Fruit fly (Drosophila melanogaster) whole organism, embryonic: ENCODE results near the gene CG11790.

Experiments
- Asciz ChIP-seq: fragments of 200-800 bp; sonication (Bioruptor generic); optimal IDR thresholded peaks from 2 replicates; lab custom pipeline; 2017; ENCODE audit warnings: missing biosample characterization, mild to moderate bottlenecking, missing genetic modification characterization, missing genetic modification reagents
- B-H2 ChIP-seq: fragments of 200-800 bp; sonication (Bioruptor generic); optimal IDR thresholded peaks from 2 replicates; lab custom pipeline; 2018; ENCODE audit warnings: missing biosample characterization, mild to moderate bottlenecking, missing genetic modification characterization
- Bgb ChIP-seq: fragments of 200-800 bp; sonication (Bioruptor generic); IDR thresholded peaks from 2 replicates; pipeline ENCODE4 v1.3.6; 2022; ENCODE audit warnings: missing biosample characterization, missing genetic modification characterization; ENCODE audit not compliant: partially characterized antibody
- CG10565 ChIP-seq: fragments of 200-800 bp; sonication (Bioruptor generic); optimal IDR thresholded peaks from 3 replicates; lab custom pipeline; 2016; ENCODE audit warnings: missing biosample characterization, mild to moderate bottlenecking, missing genetic modification characterization
- CG11093 ChIP-seq: fragments of 200-800 bp; sonication (Bioruptor generic); IDR thresholded peaks from 3 replicates; pipeline ENCODE4 v1.3.6; 2022; ENCODE audit warnings: missing biosample characterization, missing genetic modification characterization
- CG11456 ChIP-seq: fragments of 200-800 bp; sonication (Bioruptor generic); IDR thresholded peaks from 3 replicates; pipeline ENCODE4 v1.3.6; 2022; ENCODE audit warnings: missing biosample characterization, missing genetic modification characterization
- CG14710 ChIP-seq: fragments of 200-800 bp; sonication (Bioruptor generic); optimal IDR thresholded peaks from 3 replicates; lab custom pipeline; 2019; ENCODE audit warnings: missing biosample characterization, mild to moderate bottlenecking, missing genetic modification characterization, moderate library complexity
- CG15269 ChIP-seq: fragments of 200-800 bp; sonication (Bioruptor generic); optimal IDR thresholded peaks from 2 replicates; lab custom pipeline; 2018; ENCODE audit warnings: missing biosample characterization, mild to moderate bottlenecking, missing genetic modification characterization, moderate library complexity
- CG15479 ChIP-seq: fragments of 200-800 bp; sonication (Bioruptor generic); optimal IDR thresholded peaks from 3 replicates; lab custom pipeline; 2019; ENCODE audit warnings: missing biosample characterization, mild to moderate bottlenecking, missing genetic modification characterization, moderate library complexity
- CG2889 ChIP-seq: fragments of 200-800 bp; sonication (Bioruptor generic); IDR thresholded peaks from 3 replicates; pipeline ENCODE4 v1.3.6; 2022; ENCODE audit warnings: missing biosample characterization, missing genetic modification characterization
- CG31441 ChIP-seq: fragments of 200-800 bp; sonication (Bioruptor generic); IDR thresholded peaks from 2 replicates; pipeline ENCODE4 v1.3.6; 2022; ENCODE audit warnings: missing biosample characterization, missing genetic modification characterization
- CG34422 ChIP-seq: fragments of 200-800 bp; sonication (Bioruptor generic); IDR thresholded peaks from 3 replicates; pipeline ENCODE4 v1.3.6; 2022; ENCODE audit warnings: missing biosample characterization, missing genetic modification characterization
- CG3995 ChIP-seq: fragments of 200-800 bp; sonication (Bioruptor generic); optimal IDR thresholded peaks from 3 replicates; lab custom pipeline; 2016; ENCODE audit warnings: missing biosample characterization, missing genetic modification characterization
- CG7271 ChIP-seq: fragments of 200-800 bp; sonication (Bioruptor generic); optimal IDR thresholded peaks from 2 replicates; lab custom pipeline; 2018; ENCODE audit warnings: missing biosample characterization, mild to moderate bottlenecking, missing genetic modification characterization, moderate library complexity
- CG8290 ChIP-seq, 3 experiments: fragments of 200-800 bp; sonication (Bioruptor generic); optimal IDR thresholded peaks; 2 replicates each; lab custom pipeline; 2016 to 2019; ENCODE audit warnings: missing biosample characterization in 3 of 3, missing genetic modification characterization in 3 of 3, mild to moderate bottlenecking in 2 of 3, moderate library complexity in 1 of 3
- CG8944 ChIP-seq: fragments of 200-800 bp; sonication (Bioruptor generic); optimal IDR thresholded peaks from 3 replicates; lab custom pipeline; 2016; ENCODE audit warnings: missing biosample characterization, missing genetic modification characterization
- CG9932 ChIP-seq: fragments of 200-800 bp; sonication (Bioruptor generic); IDR thresholded peaks from 2 replicates; pipeline ENCODE4 v1.3.6; 2022; ENCODE audit warnings: missing biosample characterization, missing genetic modification characterization
- Elba2 ChIP-seq: fragments of 200-800 bp; sonication (Bioruptor generic); optimal IDR thresholded peaks from 3 replicates; lab custom pipeline; 2016; ENCODE audit warnings: missing biosample characterization, missing genetic modification characterization
- Ets65A ChIP-seq: fragments of 200-800 bp; sonication (Bioruptor generic); peaks from one replicate; lab custom pipeline; 2016; ENCODE audit warnings: missing biosample characterization, missing genetic modification characterization
- Gug ChIP-seq: fragments of 200-800 bp; sonication (Bioruptor generic); IDR thresholded peaks from 4 replicates; pipeline ENCODE4 v1.3.6; 2022; ENCODE audit warnings: missing biosample characterization, missing genetic modification characterization
- MBD-R2 ChIP-seq: fragments of 200-800 bp; sonication (Bioruptor generic); IDR thresholded peaks from 2 replicates; pipeline ENCODE4 v1.3.6; 2022; ENCODE audit warnings: missing biosample characterization, missing genetic modification characterization
- Max ChIP-seq: fragments of 200-800 bp; sonication (Bioruptor generic); optimal IDR thresholded peaks from 2 replicates; lab custom pipeline; 2016; ENCODE audit warnings: missing biosample characterization, mild to moderate bottlenecking, missing genetic modification characterization
- NC2β ChIP-seq: fragments of 200-800 bp; sonication (Bioruptor generic); optimal IDR thresholded peaks from 2 replicates; lab custom pipeline; 2016; ENCODE audit warnings: missing biosample characterization, missing genetic modification characterization
- Six4 ChIP-seq: fragments of 200-800 bp; sonication (Bioruptor generic); optimal IDR thresholded peaks from 2 replicates; lab custom pipeline; 2016; ENCODE audit warnings: missing biosample characterization, missing genetic modification characterization
- YL-1 ChIP-seq: fragments of 200-800 bp; sonication (Bioruptor generic); optimal IDR thresholded peaks from 3 replicates; lab custom pipeline; 2017; ENCODE audit warnings: missing biosample characterization, mild to moderate bottlenecking, missing genetic modification characterization
- aop ChIP-seq: fragments of 200-800 bp; sonication (Bioruptor generic); IDR thresholded peaks from 2 replicates; pipeline ENCODE4 v1.3.6; 2022; ENCODE audit warnings: missing biosample characterization, missing genetic modification characterization
- ap ChIP-seq: fragments of 200-800 bp; sonication (Bioruptor generic); IDR thresholded peaks from 2 replicates; pipeline ENCODE4 v1.3.6; 2022; ENCODE audit warnings: missing biosample characterization, missing genetic modification characterization
- bbx ChIP-seq: fragments of 200-800 bp; sonication (Bioruptor generic); IDR thresholded peaks from 2 replicates; pipeline ENCODE4 v1.3.6; 2022; ENCODE audit warnings: missing biosample characterization, missing genetic modification characterization; ENCODE audit not compliant: partially characterized antibody
- cas ChIP-seq: fragments of 200-800 bp; sonication (Bioruptor generic); IDR thresholded peaks from 2 replicates; pipeline ENCODE4 v1.3.6; 2022; ENCODE audit warnings: missing biosample characterization, missing genetic modification characterization
- cg ChIP-seq: fragments of 200-800 bp; sonication (Bioruptor generic); optimal IDR thresholded peaks from 3 replicates; lab custom pipeline; 2019; ENCODE audit warnings: missing biosample characterization, mild to moderate bottlenecking, missing genetic modification characterization, moderate library complexity
- corto ChIP-seq: fragments of 200-800 bp; sonication (Bioruptor generic); optimal IDR thresholded peaks from 2 replicates; lab custom pipeline; 2016; ENCODE audit warnings: missing biosample characterization, mild to moderate bottlenecking, missing genetic modification characterization, moderate library complexity
- dati ChIP-seq: fragments of 200-800 bp; sonication (Bioruptor generic); IDR thresholded peaks from 2 replicates; pipeline ENCODE4 v1.3.6; 2022; ENCODE audit warnings: missing biosample characterization, missing genetic modification characterization
- dimm ChIP-seq: fragments of 200-800 bp; sonication (Bioruptor generic); IDR thresholded peaks from 2 replicates; pipeline ENCODE4 v1.3.6; 2022; ENCODE audit warnings: missing biosample characterization, missing genetic modification characterization
- exex ChIP-seq: fragments of 200-800 bp; sonication (Bioruptor generic); optimal IDR thresholded peaks from 4 replicates; lab custom pipeline; 2018; ENCODE audit warnings: missing biosample characterization, mild to moderate bottlenecking, missing genetic modification characterization, moderate library complexity
- fd64A ChIP-seq: fragments of 200-800 bp; sonication (Bioruptor generic); optimal IDR thresholded peaks from 3 replicates; lab custom pipeline; 2018; ENCODE audit warnings: missing biosample characterization, mild to moderate bottlenecking, missing genetic modification characterization
- gfzf ChIP-seq: fragments of 200-800 bp; sonication (Bioruptor generic); optimal IDR thresholded peaks from 2 replicates; lab custom pipeline; 2016; ENCODE audit warnings: missing biosample characterization, mild to moderate bottlenecking, missing genetic modification characterization, moderate library complexity
- grau ChIP-seq: fragments of 200-800 bp; optimal IDR thresholded peaks from 3 replicates; lab custom pipeline; 2019; ENCODE audit warnings: missing biosample characterization, mild to moderate bottlenecking, missing genetic modification characterization, moderate library complexity
- hb ChIP-seq: fragments of 200-800 bp; sonication (Bioruptor generic); IDR thresholded peaks from 3 replicates; pipeline ENCODE4 v1.3.6; 2022; ENCODE audit warnings: missing biosample characterization, missing genetic modification characterization; ENCODE audit not compliant: partially characterized antibody
- nerfin-2 ChIP-seq: fragments of 200-800 bp; sonication (Bioruptor generic); IDR thresholded peaks from 2 replicates; pipeline ENCODE4 v1.3.6; 2022; ENCODE audit warnings: missing biosample characterization, missing genetic modification characterization; ENCODE audit not compliant: partially characterized antibody
- nmo ChIP-seq: fragments of 200-800 bp; sonication (Bioruptor generic); optimal IDR thresholded peaks from 2 replicates; lab custom pipeline; 2018; ENCODE audit warnings: missing biosample characterization, mild to moderate bottlenecking, missing genetic modification characterization, moderate library complexity
- ranshi ChIP-seq: fragments of 200-800 bp; sonication (Bioruptor generic); IDR thresholded peaks from 2 replicates; pipeline ENCODE4 v1.3.6; 2022; ENCODE audit warnings: missing biosample characterization, missing genetic modification characterization
- row ChIP-seq: fragments of 200-800 bp; sonication (Bioruptor generic); IDR thresholded peaks from 3 replicates; pipeline ENCODE4 v1.3.6; 2022; ENCODE audit warnings: missing biosample characterization, missing genetic modification characterization
- sc ChIP-seq, 3 experiments: fragments of >200 bp in 2 of 3; fragments of 200-800 bp in 1 of 3; sonication (Bioruptor generic) in 1 of 3; optimal IDR thresholded peaks; 2 replicates in 2 of 3; 3 replicates in 1 of 3; lab custom pipeline; 2017; ENCODE audit warnings: mild to moderate bottlenecking in 1 of 3, missing biosample characterization in 1 of 3, missing genetic modification characterization in 1 of 3, missing genetic modification reagents in 1 of 3
- sd ChIP-seq: fragments of 200-800 bp; sonication (Bioruptor generic); optimal IDR thresholded peaks from 3 replicates; lab custom pipeline; 2018; ENCODE audit warnings: missing biosample characterization, mild to moderate bottlenecking, missing genetic modification characterization, moderate library complexity
- tna ChIP-seq: fragments of 200-800 bp; sonication (Bioruptor generic); IDR thresholded peaks from 2 replicates; pipeline ENCODE4 v1.3.6; 2022; ENCODE audit warnings: missing biosample characterization, missing genetic modification characterization; ENCODE audit not compliant: partially characterized antibody

Gene CG11790

DNA sequence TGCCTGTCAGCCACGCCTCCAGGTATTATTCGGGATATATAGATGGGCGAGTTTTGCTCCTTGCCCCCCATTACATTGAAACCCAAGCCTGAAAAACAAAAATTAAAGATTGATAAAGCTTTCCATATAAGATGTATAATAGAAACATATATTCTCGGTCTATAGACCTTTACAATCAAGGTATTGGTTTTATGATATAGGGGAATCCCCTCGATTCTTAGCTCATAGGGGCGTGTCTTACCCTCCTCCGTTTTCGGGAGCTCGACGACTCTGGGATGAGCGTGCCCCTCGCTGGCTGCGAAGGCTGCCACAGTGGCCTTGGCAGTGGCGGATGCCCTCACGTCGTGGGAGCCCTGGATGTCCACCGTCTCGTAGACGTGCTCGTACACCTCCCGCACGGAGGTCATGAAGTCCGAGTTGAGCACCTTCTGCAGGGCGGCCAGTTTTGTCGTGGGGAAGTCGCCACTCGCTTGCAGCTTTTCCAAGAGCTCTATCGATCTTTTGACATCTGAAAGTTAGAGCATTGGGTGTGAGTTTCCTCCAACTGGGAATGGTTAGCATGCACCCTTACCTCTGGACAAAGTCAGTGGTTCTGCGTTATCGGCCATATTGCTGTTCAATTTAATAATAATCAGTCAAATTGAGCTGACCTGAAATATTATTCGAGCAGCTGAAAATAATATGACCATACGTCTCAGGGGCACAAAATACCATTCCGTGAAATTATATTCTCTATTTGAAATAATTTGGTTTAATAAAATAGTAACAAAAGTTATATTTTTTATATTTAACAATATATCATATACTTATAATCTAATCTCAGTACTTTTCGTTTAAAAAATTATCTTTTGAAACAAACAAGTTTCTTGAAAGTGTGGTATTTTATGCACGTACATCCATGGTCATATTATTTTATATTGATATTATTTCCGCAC lies 17.7 kb downstream of the CG11790 start, which contains the start of the genes veli and PQBP1 (continued):
- TF ChIP-seq bbx (GFP tag; lab: Robert Waterston, UW) (peak; percentile 17; the same call in 1 of the 2 replicates), gfzf (GFP tag; lab: Kevin White, UChicago) (peak; percentile 52), MBD-R2 (GFP tag; lab: Robert Waterston, UW) (peak; percentile 41), CG9932 (GFP tag; lab: Robert Waterston, UW) (no peak), CG34422 (GFP tag; lab: Robert Waterston, UW) (peak; percentile 6; the same call in 1 of the 3 replicates), B-H2 (GFP tag; lab: Kevin White, UChicago) (no peak), tna (GFP tag; lab: Robert Waterston, UW) (no peak), CG14710 (peak; percentile 50), hb (no peak)

DNA sequence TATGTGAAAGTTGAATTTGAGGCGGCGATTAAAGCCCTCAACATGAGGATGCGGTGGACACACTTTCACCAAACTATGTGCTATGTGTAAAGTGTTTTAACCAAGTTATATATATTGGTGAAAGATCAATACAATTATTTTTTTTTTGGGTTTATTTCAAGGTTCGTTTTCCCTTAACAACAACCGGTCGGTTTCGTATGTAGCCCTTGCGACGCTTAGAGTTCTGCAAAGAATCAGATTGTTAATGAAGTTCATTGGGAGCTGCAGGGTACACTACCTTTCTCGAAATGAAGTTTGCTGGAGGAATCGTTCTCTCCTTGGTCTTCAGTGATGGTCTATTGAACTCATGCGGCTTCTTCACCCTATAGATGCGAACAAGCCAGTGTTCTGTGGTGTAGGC lies 19.4 kb downstream of the CG11790 start:
- no peak for TF ChIP-seq CG15479
- no peak for TF ChIP-seq row (GFP tag; lab: Robert Waterston, UW)
- TF ChIP-seq Ets65A (GFP tag; lab: Kevin White, UChicago), result peak; percentile 93
- no peak for TF ChIP-seq dimm (GFP tag; lab: Robert Waterston, UW)

DNA sequence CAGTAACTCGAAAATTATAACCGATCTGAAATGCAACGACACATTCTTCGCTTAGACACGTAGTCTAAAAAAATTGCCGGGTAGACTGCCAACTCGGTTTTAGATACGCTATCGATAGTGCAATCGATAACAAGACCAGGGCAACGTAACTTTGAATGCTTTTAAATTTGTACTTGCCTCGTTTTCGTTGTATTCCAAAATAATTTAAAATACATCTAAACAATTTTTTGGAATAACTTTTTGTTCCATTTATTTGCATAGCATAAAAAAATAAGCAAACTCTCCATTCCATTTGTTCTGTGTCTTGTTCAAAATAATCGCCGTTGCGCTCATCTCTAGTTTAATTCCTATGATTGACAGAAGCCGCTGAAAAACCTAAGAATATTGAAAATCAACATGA lies 22.1 kb downstream of the CG11790 start, which contains the start of the genes Stt3B and CG11839:
TSS of gene Stt3B (minus strand) at position 69 of the 400 bp plus-strand sequence.
TSS of gene CG11839 (plus strand) at position 359 of the 400 bp plus-strand sequence.
- TF ChIP-seq CG7271 (tag; lab: Kevin White, UChicago) (peak; percentile 11), Gug (GFP tag; lab: Robert Waterston, UW) (peak; percentile 66; the same call in 3 of the 4 replicates), nmo (GFP tag; lab: Kevin White, UChicago) (peak; percentile 88), CG31441 (no peak), CG11093 (GFP tag; lab: Robert Waterston, UW) (no peak), NC2β (peak; percentile 71), fd64A (GFP tag; lab: Kevin White, UChicago) (no peak), sc (optimal IDR thresholded peaks at IDR 0.05; lab: Kevin White, UChicago) (no peak), sc (GFP tag; optimal IDR thresholded peaks at IDR 0.05; lab: Kevin White, UChicago) (no peak), CG10565 (GFP tag; lab: Kevin White, UChicago) (no peak), CG8944 (GFP tag; lab: Kevin White, UChicago) (peak; percentile 71), corto (GFP tag; lab: Kevin White, UChicago) (no peak), Bgb (GFP tag; lab: Robert Waterston, UW) (peak; percentile 91), Elba2 (GFP tag; lab: Kevin White, UChicago) (peak; percentile 24), cg (no peak), exex (no peak), CG8290 (GFP tag; optimal IDR thresholded peaks at IDR 0.05; lab: Kevin White, UChicago) (peak; percentile 70), CG8290 (tag; optimal IDR thresholded peaks at IDR 0.05; lab: Kevin White, UChicago) (no peak), grau (tag; lab: Kevin White, UChicago) (peak; percentile 73), sd (tag; lab: Kevin White, UChicago) (no peak), Six4 (GFP tag; lab: Kevin White, UChicago) (peak; percentile 74), CG11456 (no peak), Max (peak; percentile 77), CG3995 (peak; percentile 4), dati (no peak), CG2889 (GFP tag; lab: Robert Waterston, UW) (peak; percentile 17; the same call in 1 of the 3 replicates), cas (peak; percentile 10; the same call in 1 of the 2 replicates), nerfin-2 (GFP tag; lab: Robert Waterston, UW) (peak; percentile 70; the same call in 1 of the 2 replicates), ranshi (no peak), Asciz (GFP tag; lab: Kevin White, UChicago) (no peak), ap (GFP tag; lab: Robert Waterston, UW) (no peak), YL-1 (GFP tag; lab: Kevin White, UChicago) (peak; percentile 79), aop (no peak), CG15269 (tag; lab: Kevin White, UChicago) (no peak)
